Worm (Caenorhabditis elegans) whole organism, late embryonic: Measurements from ENCODE around the gene ZK892.5.

ENCODE experiments used
- ama-1 ChIP-seq: fragments of 150-350 bp; optimal IDR thresholded peaks from 2 replicates; lab custom pipeline; 2014
- ceh-18 ChIP-seq: sonication (generic microtip); optimal IDR thresholded peaks from 2 replicates; lab custom pipeline; 2016; ENCODE audit warnings: missing genetic modification characterization, missing compliant biosample characterization
- ceh-2 ChIP-seq: sonication (generic microtip); optimal IDR thresholded peaks from 2 replicates; lab custom pipeline; 2016; ENCODE audit warnings: missing genotype, missing genetic modification characterization, missing compliant biosample characterization
- dve-1 ChIP-seq: sonication (generic microtip); optimal IDR thresholded peaks from 2 replicates; lab custom pipeline; 2017; ENCODE audit warnings: antibody characterized with exemption, mild to moderate bottlenecking, missing genetic modification characterization, missing compliant biosample characterization
- fax-1 ChIP-seq: sonication (generic microtip); optimal IDR thresholded peaks from 2 replicates; lab custom pipeline; 2016; ENCODE audit warnings: missing genotype, missing genetic modification characterization, missing compliant biosample characterization
- hlh-15 ChIP-seq: sonication (generic microtip); optimal IDR thresholded peaks from 2 replicates; lab custom pipeline; 2016; ENCODE audit warnings: missing genetic modification characterization, missing compliant biosample characterization
- hlh-30 ChIP-seq: sonication (generic microtip); optimal IDR thresholded peaks from 2 replicates; lab custom pipeline; 2017; ENCODE audit warnings: antibody characterized with exemption, missing genetic modification characterization, missing compliant biosample characterization; ENCODE audit not compliant: insufficient read depth
- hlh-6 ChIP-seq: sonication (generic microtip); optimal IDR thresholded peaks from 2 replicates; lab custom pipeline; 2016; ENCODE audit warnings: missing genotype, missing genetic modification characterization, missing compliant biosample characterization
- pha-4 ChIP-seq: fragments of 150-350 bp; optimal IDR thresholded peaks from 2 replicates; lab custom pipeline; 2018; ENCODE audit warnings: missing biosample characterization, missing genetic modification reagents, missing genetic modification characterization
- pros-1 ChIP-seq: fragments of 150-350 bp; optimal IDR thresholded peaks from 2 replicates; lab custom pipeline; 2014; ENCODE audit warnings: missing biosample characterization, missing genetic modification reagents, missing genetic modification characterization
- unc-3 ChIP-seq, 2 experiments: fragments of 200-800 bp in 1 of 2; sonication (Bioruptor generic) in 1 of 2; sonication (generic microtip) in 1 of 2; conservative IDR thresholded peaks in 1 of 2; optimal IDR thresholded peaks in 1 of 2; 2 replicates each; pipeline versions ENCODE4 v1.3.6 to Lab custom; 2016 to 2022; ENCODE audit warnings: missing compliant biosample characterization in 2 of 2, missing genetic modification characterization in 2 of 2, missing genetic modification reagents in 1 of 2
- unc-86 ChIP-seq: sonication (generic microtip); optimal IDR thresholded peaks from 2 replicates; lab custom pipeline; 2016; ENCODE audit warnings: missing genetic modification characterization, missing compliant biosample characterization

DNA sequence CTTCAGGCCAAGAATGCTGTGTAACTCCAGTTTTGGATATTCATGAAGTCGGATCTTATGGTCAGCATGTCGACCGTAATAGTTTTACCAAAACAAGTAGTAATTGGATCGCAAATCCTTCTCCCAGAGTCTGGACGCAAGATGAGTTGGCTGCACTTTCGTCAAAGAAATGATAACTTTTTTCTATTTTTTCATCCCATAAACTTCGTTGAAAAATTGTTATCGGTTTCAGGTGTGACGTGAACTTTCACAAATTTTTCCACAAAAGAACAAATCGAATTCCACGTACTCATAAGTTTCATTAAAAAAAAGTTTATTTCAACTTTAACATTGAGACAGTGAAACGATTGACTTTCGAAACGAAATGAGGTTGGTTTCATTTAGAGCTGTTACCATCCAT, at the start of gene ZK892.5:
- TF ChIP-seq ceh-18 (no peak), hlh-15 (tag; lab: Kevin White, UChicago) (no peak), ama-1 (lab: Kevin White, UChicago) (no peak), pros-1 (no peak), unc-3 (GFP tag; conservative IDR thresholded peaks at IDR 0.05; lab: Robert Waterston, UW) (no peak), unc-3 (tag; optimal IDR thresholded peaks at IDR 0.05; lab: Kevin White, UChicago) (no peak), hlh-30 (tag; lab: Kevin White, UChicago) (no peak), pha-4 (no peak), dve-1 (tag; lab: Kevin White, UChicago) (no peak), unc-86 (no peak), hlh-6 (tag; lab: Kevin White, UChicago) (no peak), fax-1 (no peak), ceh-2 (tag; lab: Kevin White, UChicago) (no peak)
